Worm (Caenorhabditis elegans) whole organism, young adult: ENCODE measurements around the gene F31D5.2.

Experiments used
- B0035.1 ChIP-seq: sonication (generic microtip); optimal IDR thresholded peaks from 2 replicates; lab custom pipeline; 2016; ENCODE audit warnings: missing genetic modification characterization, mild to moderate bottlenecking, missing compliant biosample characterization, missing genotype, missing genetic modification reagents
- B0261.1 ChIP-seq: sonication (generic microtip); optimal IDR thresholded peaks from 2 replicates; lab custom pipeline; 2016; ENCODE audit warnings: mild to moderate bottlenecking, missing genetic modification characterization, moderate library complexity, missing compliant biosample characterization
- F10E7.11 ChIP-seq: sonication (generic microtip); optimal IDR thresholded peaks from 2 replicates; lab custom pipeline; 2017; ENCODE audit warnings: mild to moderate bottlenecking, missing genetic modification characterization, moderate library complexity, missing compliant biosample characterization
- F22D6.2 ChIP-seq: sonication (generic microtip); optimal IDR thresholded peaks from 2 replicates; lab custom pipeline; 2016; ENCODE audit warnings: mild to moderate bottlenecking, missing genetic modification characterization, missing compliant biosample characterization
- F37B4.10 ChIP-seq: fragments of 200-800 bp; sonication (Bioruptor generic); IDR thresholded peaks from 2 replicates; pipeline ENCODE4 v1.3.6; 2022; ENCODE audit warnings: missing genetic modification characterization, missing compliant biosample characterization
- F49E8.2 ChIP-seq: sonication (generic microtip); optimal IDR thresholded peaks from 3 replicates; lab custom pipeline; 2017; ENCODE audit warnings: missing genetic modification characterization, mild to moderate bottlenecking, missing compliant biosample characterization, antibody characterized with exemption, moderate library complexity; ENCODE audit not compliant: insufficient read depth
- F55B11.4 ChIP-seq: sonication (generic microtip); optimal IDR thresholded peaks from 2 replicates; lab custom pipeline; 2016; ENCODE audit warnings: missing compliant biosample characterization, missing genetic modification characterization, borderline replicate concordance; ENCODE audit not compliant: insufficient read depth
- F57A8.1 ChIP-seq: fragments of 200-800 bp; sonication (Bioruptor generic); optimal IDR thresholded peaks from 2 replicates; lab custom pipeline; 2018; ENCODE audit warnings: mild to moderate bottlenecking, missing genetic modification characterization, moderate library complexity, missing compliant biosample characterization
- K12H6.12 ChIP-seq: fragments of 200-800 bp; sonication (Bioruptor generic); optimal IDR thresholded peaks from 2 replicates; lab custom pipeline; 2018; ENCODE audit warnings: mild to moderate bottlenecking, missing genetic modification characterization, missing compliant biosample characterization
- T26A5.8 ChIP-seq: sonication (generic microtip); optimal IDR thresholded peaks from 2 replicates; lab custom pipeline; 2016; ENCODE audit warnings: missing genetic modification characterization, missing compliant biosample characterization
- Y56A3A.18 ChIP-seq: fragments of 200-800 bp; sonication (Bioruptor generic); IDR thresholded peaks from 2 replicates; pipeline ENCODE4 v1.3.6; 2022; ENCODE audit warnings: missing genetic modification reagents, missing genetic modification characterization, missing compliant biosample characterization
- Y79H2A.3 ChIP-seq: fragments of 200-800 bp; sonication (Bioruptor generic); conservative IDR thresholded peaks from 2 replicates; pipeline ENCODE4 v1.3.6; 2022; ENCODE audit warnings: missing genetic modification reagents, missing genetic modification characterization, missing compliant biosample characterization
- akir-1 ChIP-seq: fragments of 200-800 bp; sonication (Bioruptor generic); optimal IDR thresholded peaks from 2 replicates; lab custom pipeline; 2018; ENCODE audit warnings: mild to moderate bottlenecking, missing genetic modification characterization, moderate library complexity, missing compliant biosample characterization
- athp-1 ChIP-seq: sonication (generic microtip); optimal IDR thresholded peaks from 2 replicates; lab custom pipeline; 2017; ENCODE audit warnings: mild to moderate bottlenecking, missing genetic modification characterization, missing compliant biosample characterization
- attf-3 ChIP-seq: fragments of 200-800 bp; sonication (Bioruptor generic); conservative IDR thresholded peaks from 2 replicates; pipeline ENCODE4 v1.3.6; 2022; ENCODE audit warnings: missing genetic modification reagents, missing genetic modification characterization, missing compliant biosample characterization
- attf-5 ChIP-seq: fragments of 200-800 bp; sonication (Bioruptor generic); optimal IDR thresholded peaks from 2 replicates; lab custom pipeline; 2018; ENCODE audit warnings: mild to moderate bottlenecking, missing genetic modification characterization, missing compliant biosample characterization
- attf-6 ChIP-seq: fragments of 200-800 bp; sonication (Bioruptor generic); IDR thresholded peaks from 2 replicates; pipeline ENCODE4 v1.3.6; 2022; ENCODE audit warnings: missing genetic modification reagents, missing genetic modification characterization, missing compliant biosample characterization
- ceh-100 ChIP-seq: fragments of 200-800 bp; sonication (Bioruptor generic); IDR thresholded peaks from 2 replicates; pipeline ENCODE4 v1.3.6; 2022; ENCODE audit warnings: missing genetic modification reagents, missing genetic modification characterization, missing compliant biosample characterization
- ceh-91 ChIP-seq: fragments of 200-800 bp; sonication (Bioruptor generic); IDR thresholded peaks from 2 replicates; pipeline ENCODE4 v1.3.6; 2022; ENCODE audit warnings: missing genetic modification reagents, missing genetic modification characterization, missing compliant biosample characterization
- efl-1 ChIP-seq: fragments of 150-350 bp; optimal IDR thresholded peaks from 2 replicates; lab custom pipeline; 2014; ENCODE audit warnings: missing biosample characterization, missing genetic modification reagents, missing genetic modification characterization
- ets-4 ChIP-seq: fragments of 200-800 bp; sonication (Bioruptor generic); optimal IDR thresholded peaks from 2 replicates; lab custom pipeline; 2018; ENCODE audit warnings: mild to moderate bottlenecking, missing genetic modification characterization, missing compliant biosample characterization
- hlh-26 ChIP-seq: fragments of 200-800 bp; sonication (Bioruptor generic); conservative IDR thresholded peaks from 2 replicates; pipeline ENCODE4 v1.3.6; 2022; ENCODE audit warnings: missing genetic modification reagents, missing genetic modification characterization, missing compliant biosample characterization
- hmg-20 ChIP-seq: fragments of 200-800 bp; sonication (Bioruptor generic); IDR thresholded peaks from 2 replicates; pipeline ENCODE4 v1.3.6; 2022; ENCODE audit warnings: missing genetic modification reagents, missing genetic modification characterization, missing compliant biosample characterization
- hrde-1 ChIP-seq: sonication (generic microtip); optimal IDR thresholded peaks from 2 replicates; lab custom pipeline; 2016; ENCODE audit warnings: missing genetic modification characterization, mild to moderate bottlenecking, missing compliant biosample characterization, moderate library complexity, missing genotype, missing genetic modification reagents, borderline replicate concordance
- lag-1 ChIP-seq: fragments of 200-800 bp; sonication (Bioruptor generic); IDR thresholded peaks from 2 replicates; pipeline ENCODE4 v1.3.6; 2022; ENCODE audit warnings: missing genetic modification reagents, missing genetic modification characterization, missing compliant biosample characterization
- let-526 ChIP-seq: fragments of 200-800 bp; sonication (Bioruptor generic); IDR thresholded peaks from 2 replicates; pipeline ENCODE4 v1.3.6; 2022; ENCODE audit warnings: missing genetic modification reagents, missing genetic modification characterization, missing compliant biosample characterization
- lin-54 ChIP-seq: fragments of 200-800 bp; sonication (Bioruptor generic); optimal IDR thresholded peaks from 2 replicates; lab custom pipeline; 2018; ENCODE audit warnings: mild to moderate bottlenecking, missing genetic modification characterization, missing compliant biosample characterization
- madf-10 ChIP-seq: sonication (generic microtip); optimal IDR thresholded peaks from 2 replicates; lab custom pipeline; 2016; ENCODE audit warnings: mild to moderate bottlenecking, missing genetic modification characterization, missing compliant biosample characterization
- mes-4 ChIP-seq: sonication (generic microtip); optimal IDR thresholded peaks from 2 replicates; lab custom pipeline; 2016; ENCODE audit warnings: missing genotype, missing genetic modification characterization, missing compliant biosample characterization
- mxl-1 ChIP-seq: sonication (generic microtip); optimal IDR thresholded peaks from 2 replicates; lab custom pipeline; 2016; ENCODE audit warnings: missing genetic modification characterization, missing compliant biosample characterization
- nfyb-1 ChIP-seq: fragments of 200-800 bp; sonication (Bioruptor generic); IDR thresholded peaks from 2 replicates; pipeline ENCODE4 v1.3.6; 2022; ENCODE audit warnings: missing genetic modification reagents, missing genetic modification characterization, missing compliant biosample characterization
- nhr-120 ChIP-seq: fragments of 200-800 bp; sonication (Bioruptor generic); IDR thresholded peaks from 2 replicates; pipeline ENCODE4 v1.3.6; 2022; ENCODE audit warnings: missing genetic modification characterization, missing compliant biosample characterization
- nhr-80 ChIP-seq: sonication (generic microtip); optimal IDR thresholded peaks from 2 replicates; lab custom pipeline; 2016; ENCODE audit warnings: missing genetic modification characterization, missing compliant biosample characterization
- pbrm-1 ChIP-seq: fragments of 200-800 bp; sonication (Bioruptor generic); IDR thresholded peaks from 2 replicates; pipeline ENCODE4 v1.3.6; 2022; ENCODE audit warnings: missing genetic modification reagents, missing genetic modification characterization, missing compliant biosample characterization
- rcor-1 ChIP-seq: fragments of 200-800 bp; sonication (Bioruptor generic); IDR thresholded peaks from 2 replicates; pipeline ENCODE4 v1.3.6; 2022; ENCODE audit warnings: missing genetic modification reagents, missing genetic modification characterization, missing compliant biosample characterization
- rec-8 ChIP-seq, 2 experiments: sonication (generic microtip); optimal IDR thresholded peaks; 2 replicates each; lab custom pipeline; 2016; ENCODE audit warnings: mild to moderate bottlenecking in 2 of 2, missing genetic modification characterization in 2 of 2, missing genetic modification reagents in 2 of 2, missing genotype in 2 of 2, missing biosample characterization in 1 of 2, missing compliant biosample characterization in 1 of 2, moderate library complexity in 1 of 2
- repo-1 ChIP-seq: sonication (generic microtip); optimal IDR thresholded peaks from 2 replicates; lab custom pipeline; 2017; ENCODE audit warnings: mild to moderate bottlenecking, missing genetic modification characterization, missing compliant biosample characterization
- sea-2 ChIP-seq: fragments of 200-800 bp; sonication (Bioruptor generic); IDR thresholded peaks from 2 replicates; pipeline ENCODE4 v1.3.6; 2022; ENCODE audit warnings: missing genetic modification characterization, missing compliant biosample characterization
- snpc-1.1 ChIP-seq: sonication (generic microtip); optimal IDR thresholded peaks from 2 replicates; lab custom pipeline; 2017; ENCODE audit warnings: missing genetic modification characterization, mild to moderate bottlenecking, missing compliant biosample characterization, antibody characterized with exemption, moderate library complexity, missing genotype, missing genetic modification reagents; ENCODE audit not compliant: insufficient read depth
- snpc-1.3 ChIP-seq: sonication (generic microtip); optimal IDR thresholded peaks from 2 replicates; lab custom pipeline; 2017; ENCODE audit warnings: missing genetic modification characterization, mild to moderate bottlenecking, missing compliant biosample characterization, antibody characterized with exemption, moderate library complexity, missing genotype, missing genetic modification reagents; ENCODE audit not compliant: insufficient read depth
- snpc-4 ChIP-seq, 5 experiments: fragments of 150-350 bp in 1 of 5; sonication (generic microtip) in 4 of 5; optimal IDR thresholded peaks; 2 replicates each; lab custom pipeline; 2014 to 2018; ENCODE audit warnings: missing genetic modification characterization in 5 of 5, missing biosample characterization in 3 of 5, antibody characterized with exemption in 2 of 5, mild to moderate bottlenecking in 2 of 5, missing compliant biosample characterization in 2 of 5, missing genotype in 2 of 5, moderate library complexity in 2 of 5, missing genetic modification reagents in 1 of 5
- unc-62 ChIP-seq: fragments of 150-350 bp; optimal IDR thresholded peaks from 2 replicates; lab custom pipeline; 2014; ENCODE audit warnings: missing biosample characterization, missing genetic modification reagents, missing genetic modification characterization
- zfh-2 ChIP-seq: fragments of 200-800 bp; sonication (Bioruptor generic); conservative IDR thresholded peaks from 2 replicates; pipeline ENCODE4 v1.3.6; 2022; ENCODE audit warnings: missing genetic modification reagents, missing genetic modification characterization, missing compliant biosample characterization
- zim-3 ChIP-seq: sonication (generic microtip); optimal IDR thresholded peaks from 2 replicates; lab custom pipeline; 2017; ENCODE audit warnings: mild to moderate bottlenecking, missing genetic modification characterization, moderate library complexity, missing compliant biosample characterization
- ztf-18 ChIP-seq: sonication (generic microtip); optimal IDR thresholded peaks from 2 replicates; lab custom pipeline; 2016; ENCODE audit warnings: missing genotype, mild to moderate bottlenecking, missing genetic modification characterization, missing compliant biosample characterization
- ztf-3 ChIP-seq: fragments of 200-800 bp; sonication (Bioruptor generic); optimal IDR thresholded peaks from 2 replicates; lab custom pipeline; 2018; ENCODE audit warnings: mild to moderate bottlenecking, missing genetic modification characterization, missing compliant biosample characterization
- ztf-6 ChIP-seq: fragments of 200-800 bp; sonication (Bioruptor generic); IDR thresholded peaks from 2 replicates; pipeline ENCODE4 v1.3.6; 2022; ENCODE audit warnings: missing genetic modification reagents, missing genetic modification characterization, missing compliant biosample characterization

Gene F31D5.2

DNA sequence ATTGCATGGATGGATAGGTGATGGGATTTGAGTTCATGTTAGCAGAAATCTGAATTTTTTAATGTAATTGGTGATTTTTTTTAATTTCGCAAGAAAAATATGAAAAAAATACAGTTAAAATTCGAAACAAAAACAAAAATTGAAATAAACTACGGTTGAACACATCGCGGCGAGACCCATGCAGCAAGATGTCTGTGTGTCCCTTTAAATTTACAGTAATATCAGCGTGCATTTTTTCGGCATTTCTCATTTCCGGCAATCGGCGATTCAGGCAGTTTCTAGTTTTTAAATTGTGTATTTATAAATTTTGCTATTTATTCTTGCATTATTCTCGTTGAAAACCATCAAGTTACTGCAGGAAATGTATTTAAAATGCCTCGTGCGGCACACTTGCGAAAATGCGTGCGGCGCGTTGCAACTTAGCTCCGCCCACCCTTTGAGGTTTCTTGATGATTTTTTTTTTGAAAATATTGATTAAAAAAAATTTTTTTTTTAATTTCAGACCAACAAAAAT is 22.3 kb downstream of the F31D5.2 start, which contains the start of the genes fbxc-44 and C16A11.2 (continued):
- TF ChIP-seq rec-8 (tag; optimal IDR thresholded peaks at IDR 0.05; lab: Kevin White, UChicago), result peak in 1 of 2 experiments; percentile 6
- peak; percentile 46 for TF ChIP-seq lin-54 (GFP tag; lab: Kevin White, UChicago)
- no peak for TF ChIP-seq rcor-1 (GFP tag; lab: Robert Waterston, UW)
- no peak for TF ChIP-seq hlh-26
- TF ChIP-seq snpc-1.1, result no peak
- no peak for TF ChIP-seq zim-3 (tag; lab: Kevin White, UChicago)
- TF ChIP-seq repo-1 (tag; lab: Kevin White, UChicago), result no peak
- no peak for TF ChIP-seq B0261.1
- no peak for TF ChIP-seq attf-6 (GFP tag; lab: Robert Waterston, UW)
- peak; percentile 22 for TF ChIP-seq F49E8.2 (tag; lab: Kevin White, UChicago)
- TF ChIP-seq let-526, result no peak
- TF ChIP-seq ztf-6 (GFP tag; lab: Robert Waterston, UW), result no peak
- no peak for TF ChIP-seq F10E7.11 (tag; lab: Kevin White, UChicago)
- no peak for TF ChIP-seq mes-4 (tag; lab: Kevin White, UChicago)
- no peak for TF ChIP-seq nhr-120 (GFP tag; lab: Robert Waterston, UW)
- TF ChIP-seq F22D6.2 (tag; lab: Kevin White, UChicago), result no peak
- no peak for TF ChIP-seq attf-5 (GFP tag; lab: Kevin White, UChicago)
- TF ChIP-seq akir-1 (GFP tag; lab: Kevin White, UChicago), result no peak
- TF ChIP-seq Y79H2A.3 (GFP tag; lab: Robert Waterston, UW), result no peak
- TF ChIP-seq nhr-80, result no peak
- TF ChIP-seq madf-10 (tag; lab: Kevin White, UChicago), result no peak
- no peak for TF ChIP-seq attf-3 (GFP tag; lab: Robert Waterston, UW)
- TF ChIP-seq F57A8.1 (GFP tag; lab: Kevin White, UChicago), result no peak
- no peak for TF ChIP-seq F37B4.10 (GFP tag; lab: Robert Waterston, UW)
- TF ChIP-seq athp-1, result peak; percentile 47
- no peak for TF ChIP-seq ztf-18 (tag; lab: Kevin White, UChicago)
- TF ChIP-seq lag-1 (GFP tag; lab: Robert Waterston, UW), result no peak
- no peak for TF ChIP-seq sea-2 (GFP tag; lab: Robert Waterston, UW)
- no peak for TF ChIP-seq F55B11.4
- peak; percentile 59; the same call in 1 of the 2 replicates for TF ChIP-seq ceh-91 (GFP tag; lab: Robert Waterston, UW)
- no peak for TF ChIP-seq hmg-20 (GFP tag; lab: Robert Waterston, UW)
- TF ChIP-seq unc-62 (GFP tag; lab: Kevin White, UChicago), result no peak
- TF ChIP-seq Y56A3A.18 (GFP tag; lab: Robert Waterston, UW), result no peak
- TF ChIP-seq B0035.1 (tag; lab: Kevin White, UChicago), result no peak
- TF ChIP-seq mxl-1 (tag; lab: Kevin White, UChicago), result no peak
- TF ChIP-seq K12H6.12 (tag; lab: Kevin White, UChicago), result no peak
- TF ChIP-seq efl-1 (GFP tag; lab: Kevin White, UChicago), result peak; percentile 5
- TF ChIP-seq T26A5.8 (tag; lab: Kevin White, UChicago), result no peak
- peak; percentile 17 for TF ChIP-seq snpc-1.3
- 0 out of 2 replicates have a peak, but pooled peaks have one; percentile 40 for TF ChIP-seq pbrm-1 (GFP tag; lab: Robert Waterston, UW)
- no peak for TF ChIP-seq snpc-4 (GFP tag; optimal IDR thresholded peaks at IDR 0.05; lab: Kevin White, UChicago)
- TF ChIP-seq snpc-4 (tag; optimal IDR thresholded peaks at IDR 0.05; lab: Kevin White, UChicago), result peak in 2 of 4 experiments; percentile 4 to 57
- no peak for TF ChIP-seq ztf-3 (GFP tag; lab: Kevin White, UChicago)
- peak; percentile 24; the same call in 1 of the 2 replicates for TF ChIP-seq ceh-100 (GFP tag; lab: Robert Waterston, UW)
- TF ChIP-seq nfyb-1, result no peak; the same call in 1 of the 2 replicates
- TF ChIP-seq zfh-2 (GFP tag; lab: Robert Waterston, UW), result no peak
- no peak for TF ChIP-seq ets-4 (GFP tag; lab: Kevin White, UChicago)
- no peak for TF ChIP-seq hrde-1 (tag; lab: Kevin White, UChicago)
